Fruit fly (Drosophila melanogaster) whole organism, embryonic: ENCODE measurements around the gene CG15332.
A peak's percentile ranks its signal among the peaks of the same experiment; 100 is the strongest.

Experiments used
- B-H2 ChIP-seq: fragments of 200-800 bp; sonication (Bioruptor generic); optimal IDR thresholded peaks from 2 replicates; lab custom pipeline; 2018; ENCODE audit warnings: missing biosample characterization, mild to moderate bottlenecking, missing genetic modification characterization
- CG10209 ChIP-seq: fragments of 200-800 bp; sonication (Bioruptor generic); optimal IDR thresholded peaks from 3 replicates; lab custom pipeline; 2017; ENCODE audit warnings: missing biosample characterization, mild to moderate bottlenecking, missing genetic modification characterization, missing genetic modification reagents
- CG12104 ChIP-seq: fragments of 200-800 bp; sonication (Bioruptor generic); optimal IDR thresholded peaks from 3 replicates; lab custom pipeline; 2016; ENCODE audit warnings: missing biosample characterization, missing genetic modification characterization
- CG12236 ChIP-seq: fragments of 200-800 bp; sonication (Bioruptor generic); optimal IDR thresholded peaks from 2 replicates; lab custom pipeline; 2016; ENCODE audit warnings: missing biosample characterization, missing genetic modification characterization
- CG14710 ChIP-seq: fragments of 200-800 bp; sonication (Bioruptor generic); optimal IDR thresholded peaks from 3 replicates; lab custom pipeline; 2019; ENCODE audit warnings: missing biosample characterization, mild to moderate bottlenecking, missing genetic modification characterization, moderate library complexity
- CG14965 ChIP-seq: fragments of 200-800 bp; sonication (Bioruptor generic); optimal IDR thresholded peaks from 2 replicates; lab custom pipeline; 2016; ENCODE audit warnings: missing biosample characterization, missing genetic modification characterization, borderline replicate concordance
- CG1529 ChIP-seq: fragments of 200-800 bp; sonication (Bioruptor generic); optimal IDR thresholded peaks from 3 replicates; lab custom pipeline; 2018; ENCODE audit warnings: missing biosample characterization, missing genetic modification characterization
- CG1647 ChIP-seq: fragments of 200-800 bp; sonication (Bioruptor generic); optimal IDR thresholded peaks from 3 replicates; lab custom pipeline; 2016; ENCODE audit warnings: missing biosample characterization, missing genetic modification characterization
- CG16863 ChIP-seq: fragments of 200-800 bp; sonication (Bioruptor generic); optimal IDR thresholded peaks from 3 replicates; lab custom pipeline; 2016; ENCODE audit warnings: missing biosample characterization, missing genetic modification characterization
- CG17186 ChIP-seq: fragments of 200-800 bp; sonication (Bioruptor generic); optimal IDR thresholded peaks from 3 replicates; lab custom pipeline; 2017; ENCODE audit warnings: missing biosample characterization, missing genetic modification reagents, missing genetic modification characterization
- CG17802 ChIP-seq: fragments of 200-800 bp; sonication (Bioruptor generic); optimal IDR thresholded peaks from 2 replicates; lab custom pipeline; 2018; ENCODE audit warnings: missing biosample characterization, mild to moderate bottlenecking, missing genetic modification characterization, moderate library complexity
- CG30431 ChIP-seq: fragments of 200-800 bp; sonication (Bioruptor generic); optimal IDR thresholded peaks from 2 replicates; lab custom pipeline; 2017; ENCODE audit warnings: missing biosample characterization, missing genetic modification characterization
- CG3407 ChIP-seq: fragments of 200-800 bp; sonication (Bioruptor generic); optimal IDR thresholded peaks from 2 replicates; lab custom pipeline; 2018; ENCODE audit warnings: missing biosample characterization, mild to moderate bottlenecking, missing genetic modification characterization
- CG3838 ChIP-seq: fragments of 200-800 bp; sonication (Bioruptor generic); optimal IDR thresholded peaks from 3 replicates; lab custom pipeline; 2016; ENCODE audit warnings: missing biosample characterization, missing genetic modification characterization
- CG42726 ChIP-seq: fragments of 200-800 bp; sonication (Bioruptor generic); IDR thresholded peaks from 2 replicates; pipeline ENCODE4 v1.3.6; 2022; ENCODE audit warnings: missing biosample characterization, missing genetic modification characterization; ENCODE audit not compliant: partially characterized antibody
- CG6689 ChIP-seq: fragments of 200-800 bp; sonication (Bioruptor generic); IDR thresholded peaks from 2 replicates; pipeline ENCODE4 v1.3.6; 2022; ENCODE audit warnings: missing biosample characterization, missing genetic modification characterization
- CG7556 ChIP-seq: fragments of 200-800 bp; sonication (Bioruptor generic); optimal IDR thresholded peaks from 2 replicates; lab custom pipeline; 2017; ENCODE audit warnings: missing biosample characterization, mild to moderate bottlenecking, missing genetic modification characterization
- CG9932 ChIP-seq: fragments of 200-800 bp; sonication (Bioruptor generic); IDR thresholded peaks from 2 replicates; pipeline ENCODE4 v1.3.6; 2022; ENCODE audit warnings: missing biosample characterization, missing genetic modification characterization
- D19B ChIP-seq: fragments of 200-800 bp; sonication (Bioruptor generic); optimal IDR thresholded peaks from 2 replicates; lab custom pipeline; 2017; ENCODE audit warnings: missing biosample characterization, mild to moderate bottlenecking, missing genetic modification characterization
- Doc2 ChIP-seq: fragments of 200-800 bp; sonication (Bioruptor generic); IDR thresholded peaks from 2 replicates; pipeline ENCODE4 v1.3.6; 2022; ENCODE audit warnings: missing biosample characterization, missing genetic modification characterization
- E2f1 ChIP-seq: fragments of 200-800 bp; sonication (Bioruptor generic); IDR thresholded peaks from 2 replicates; pipeline ENCODE4 v1.3.6; 2022; ENCODE audit warnings: missing biosample characterization, missing genetic modification characterization
- E2f2 ChIP-seq: fragments of 200-800 bp; sonication (Bioruptor generic); IDR thresholded peaks from 2 replicates; pipeline ENCODE4 v1.3.6; 2022; ENCODE audit warnings: missing biosample characterization, missing genetic modification characterization
- HmgD ChIP-seq: fragments of 200-800 bp; sonication (Bioruptor generic); optimal IDR thresholded peaks from 3 replicates; lab custom pipeline; 2016; ENCODE audit warnings: missing biosample characterization, missing genetic modification characterization
- HmgZ ChIP-seq: fragments of 200-800 bp; sonication (Bioruptor generic); optimal IDR thresholded peaks from 2 replicates; lab custom pipeline; 2018; ENCODE audit warnings: missing biosample characterization, mild to moderate bottlenecking, missing genetic modification characterization
- Kr ChIP-seq: fragments of 200-800 bp; sonication (Bioruptor generic); optimal IDR thresholded peaks from 2 replicates; lab custom pipeline; 2017; ENCODE audit warnings: missing biosample characterization, mild to moderate bottlenecking, missing genetic modification characterization
- Mes4 ChIP-seq: fragments of 200-800 bp; sonication (Bioruptor generic); optimal IDR thresholded peaks from 2 replicates; lab custom pipeline; 2016; ENCODE audit warnings: missing biosample characterization, missing genetic modification characterization
- NFAT ChIP-seq: fragments of 200-800 bp; sonication (Bioruptor generic); IDR thresholded peaks from 2 replicates; pipeline ENCODE4 v1.3.6; 2022; ENCODE audit warnings: missing biosample characterization, missing genetic modification characterization
- Neu2 ChIP-seq: fragments of 200-800 bp; sonication (Bioruptor generic); optimal IDR thresholded peaks from 3 replicates; lab custom pipeline; 2016; ENCODE audit warnings: missing biosample characterization, missing genetic modification characterization, borderline replicate concordance
- ash1 ChIP-seq: fragments of 200-800 bp; sonication (Bioruptor generic); optimal IDR thresholded peaks from 2 replicates; lab custom pipeline; 2018; ENCODE audit warnings: missing biosample characterization, mild to moderate bottlenecking, missing genetic modification characterization
- chinmo ChIP-seq: fragments of 200-800 bp; sonication (Bioruptor generic); IDR thresholded peaks from 4 replicates; pipeline ENCODE4 v1.3.6; 2022; ENCODE audit warnings: missing biosample characterization, missing genetic modification characterization; ENCODE audit not compliant: partially characterized antibody
- cwo ChIP-seq: fragments of 200-800 bp; sonication (Bioruptor generic); optimal IDR thresholded peaks from 3 replicates; lab custom pipeline; 2017; ENCODE audit warnings: missing biosample characterization, missing genetic modification characterization, mild to moderate bottlenecking, moderate library complexity, missing genetic modification reagents
- dmrt99B ChIP-seq: fragments of 200-800 bp; sonication (Bioruptor generic); optimal IDR thresholded peaks from 2 replicates; lab custom pipeline; 2018; ENCODE audit warnings: missing biosample characterization, mild to moderate bottlenecking, missing genetic modification characterization, moderate library complexity
- dpn ChIP-seq, 2 experiments: fragments of 200-800 bp; sonication (Bioruptor generic); optimal IDR thresholded peaks; 3 replicates each; lab custom pipeline; 2016; ENCODE audit warnings: missing biosample characterization in 2 of 2, missing genetic modification characterization in 2 of 2
- dysf ChIP-seq: fragments of 200-800 bp; sonication (Bioruptor generic); IDR thresholded peaks from 3 replicates; pipeline ENCODE4 v1.3.6; 2022; ENCODE audit warnings: missing biosample characterization, missing genetic modification characterization
- esg ChIP-seq: fragments of 200-800 bp; sonication (Bioruptor generic); conservative IDR thresholded peaks from 2 replicates; pipeline ENCODE4 v1.3.6; 2022; ENCODE audit warnings: missing biosample characterization, missing genetic modification characterization
- fd64A ChIP-seq: fragments of 200-800 bp; sonication (Bioruptor generic); optimal IDR thresholded peaks from 3 replicates; lab custom pipeline; 2018; ENCODE audit warnings: missing biosample characterization, mild to moderate bottlenecking, missing genetic modification characterization
- gfzf ChIP-seq: fragments of 200-800 bp; sonication (Bioruptor generic); optimal IDR thresholded peaks from 2 replicates; lab custom pipeline; 2016; ENCODE audit warnings: missing biosample characterization, mild to moderate bottlenecking, missing genetic modification characterization, moderate library complexity
- lola ChIP-seq, 3 experiments: fragments of >200 bp in 2 of 3; fragments of 200-800 bp in 1 of 3; sonication (Bioruptor generic) in 1 of 3; optimal IDR thresholded peaks; 2 replicates each; lab custom pipeline; 2017 to 2019; ENCODE audit warnings: missing biosample characterization in 3 of 3, missing genetic modification characterization in 3 of 3, mild to moderate bottlenecking in 1 of 3, moderate library complexity in 1 of 3
- p53 ChIP-seq: fragments of 200-800 bp; sonication (Bioruptor generic); optimal IDR thresholded peaks from 2 replicates; lab custom pipeline; 2016; ENCODE audit warnings: missing biosample characterization, missing genetic modification characterization
- pfk ChIP-seq: fragments of 200-800 bp; sonication (Bioruptor generic); optimal IDR thresholded peaks from 2 replicates; lab custom pipeline; 2018; ENCODE audit warnings: missing biosample characterization, mild to moderate bottlenecking, missing genetic modification characterization, moderate library complexity
- pita ChIP-seq: fragments of 200-800 bp; sonication (Bioruptor generic); optimal IDR thresholded peaks from 2 replicates; lab custom pipeline; 2017; ENCODE audit warnings: missing biosample characterization, mild to moderate bottlenecking, missing genetic modification characterization
- pnt ChIP-seq: fragments of 200-800 bp; sonication (Bioruptor generic); optimal IDR thresholded peaks from 3 replicates; lab custom pipeline; 2016; ENCODE audit warnings: missing biosample characterization, missing genetic modification characterization
- run ChIP-seq: fragments of 200-800 bp; sonication (Bioruptor generic); optimal IDR thresholded peaks from 3 replicates; lab custom pipeline; 2018; ENCODE audit warnings: missing biosample characterization, mild to moderate bottlenecking, missing genetic modification characterization
- sens-2 ChIP-seq: fragments of 200-800 bp; sonication (Bioruptor generic); IDR thresholded peaks from 2 replicates; pipeline ENCODE4 v1.3.6; 2022; ENCODE audit warnings: missing biosample characterization, missing genetic modification characterization
- sob ChIP-seq: fragments of 200-800 bp; sonication (Bioruptor generic); IDR thresholded peaks from 2 replicates; pipeline ENCODE4 v1.3.6; 2022; ENCODE audit warnings: missing biosample characterization, missing genetic modification characterization
- toy ChIP-seq: fragments of 200-800 bp; sonication (Bioruptor generic); IDR thresholded peaks from 2 replicates; pipeline ENCODE4 v1.3.6; 2022; ENCODE audit warnings: missing biosample characterization, missing genetic modification characterization
- tx ChIP-seq: fragments of 200-800 bp; sonication (Bioruptor generic); optimal IDR thresholded peaks from 2 replicates; lab custom pipeline; 2016; ENCODE audit warnings: missing biosample characterization, missing genetic modification characterization
- unpg ChIP-seq: fragments of 200-800 bp; sonication (Bioruptor generic); optimal IDR thresholded peaks from 3 replicates; lab custom pipeline; 2018; ENCODE audit warnings: missing biosample characterization, mild to moderate bottlenecking, missing genetic modification characterization, moderate library complexity
- zen ChIP-seq: fragments of 200-800 bp; sonication (Bioruptor generic); optimal IDR thresholded peaks from 3 replicates; lab custom pipeline; 2018; ENCODE audit warnings: missing biosample characterization, mild to moderate bottlenecking, missing genetic modification characterization, moderate library complexity

Gene CG15332

DNA sequence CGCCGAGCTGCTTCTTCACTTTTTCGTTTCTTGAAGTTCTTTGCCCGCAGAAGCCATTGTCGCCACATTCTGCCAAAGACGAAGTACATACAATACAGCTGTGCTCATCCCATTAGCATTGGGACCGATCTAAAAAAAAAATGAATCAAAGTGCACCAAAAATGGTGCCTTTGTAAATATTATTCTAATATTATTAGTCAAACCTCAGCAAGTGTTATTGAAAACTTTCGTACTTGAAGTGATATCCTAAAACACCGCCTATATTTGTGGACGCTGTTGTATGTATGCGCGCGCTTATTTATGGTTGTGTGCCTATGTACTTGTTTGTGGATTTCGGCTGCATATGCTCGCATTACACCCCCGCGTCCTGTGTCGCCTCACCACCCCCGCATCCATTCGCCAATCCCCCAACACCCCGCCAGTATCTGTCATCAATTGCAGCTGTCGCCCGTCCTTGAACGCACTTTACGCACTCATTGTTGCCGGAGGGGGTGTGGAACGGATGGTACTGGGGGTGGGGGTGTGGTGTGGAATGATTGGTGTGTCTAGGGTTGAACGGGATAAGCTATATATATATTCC lies 16.7 kb upstream of the CG15332 start (continued):
- peak; percentile 92 for TF ChIP-seq dmrt99B
- TF ChIP-seq Neu2 (GFP tag; lab: Kevin White, UChicago) = no peak
- 0 out of 4 replicates have a peak, but pooled peaks have one; percentile 51 for TF ChIP-seq chinmo (GFP tag; lab: Robert Waterston, UW)
- TF ChIP-seq pita (GFP tag; lab: Kevin White, UChicago) = no peak
- peak; percentile 56 for TF ChIP-seq CG1647 (GFP tag; lab: Kevin White, UChicago)
- TF ChIP-seq toy (GFP tag; lab: Robert Waterston, UW) = 0 out of 2 replicates have a peak, but pooled peaks have one; percentile 52
- peak; percentile 67 for TF ChIP-seq CG9932 (GFP tag; lab: Robert Waterston, UW)
- TF ChIP-seq CG16863 = peak; percentile 74
- no peak for TF ChIP-seq Kr
- TF ChIP-seq HmgZ (tag; lab: Kevin White, UChicago) = peak; percentile 75
- peak; percentile 71 for TF ChIP-seq CG17802
- peak; percentile 86 for TF ChIP-seq E2f1 (GFP tag; lab: Robert Waterston, UW)
- peak; percentile 64 for TF ChIP-seq pnt (GFP tag; lab: Kevin White, UChicago)
- peak; percentile 81 for TF ChIP-seq zen (tag; lab: Kevin White, UChicago)
- TF ChIP-seq CG14965 = no peak
- peak; percentile 93 for TF ChIP-seq unpg (GFP tag; lab: Kevin White, UChicago)
- TF ChIP-seq sens-2 (GFP tag; lab: Robert Waterston, UW) = peak; percentile 79
- peak; percentile 77 for TF ChIP-seq run
- no peak for TF ChIP-seq gfzf (GFP tag; lab: Kevin White, UChicago)
- TF ChIP-seq ash1 (GFP tag; lab: Kevin White, UChicago) = no peak
- peak; percentile 78 for TF ChIP-seq cwo
- peak; percentile 79 for TF ChIP-seq CG1529
- peak; percentile 85 for TF ChIP-seq CG10209
- TF ChIP-seq fd64A (GFP tag; lab: Kevin White, UChicago) = peak; percentile 83
- TF ChIP-seq esg = peak; percentile 84
- TF ChIP-seq B-H2 (GFP tag; lab: Kevin White, UChicago) = no peak
- TF ChIP-seq CG3838 (GFP tag; lab: Kevin White, UChicago) = peak; percentile 32
- TF ChIP-seq pfk = no peak
- TF ChIP-seq D19B (GFP tag; lab: Kevin White, UChicago) = peak; percentile 43
- TF ChIP-seq CG3407 (GFP tag; lab: Kevin White, UChicago) = peak; percentile 86
- TF ChIP-seq CG17186 (GFP tag; lab: Kevin White, UChicago) = peak; percentile 71
- TF ChIP-seq Doc2 = 0 out of 2 replicates have a peak, but pooled peaks have one; percentile 43
- TF ChIP-seq CG42726 (GFP tag; lab: Robert Waterston, UW) = no peak
- peak; percentile 64 for TF ChIP-seq E2f2 (GFP tag; lab: Robert Waterston, UW)
- TF ChIP-seq tx (GFP tag; lab: Kevin White, UChicago) = peak; percentile 5
- no peak for TF ChIP-seq p53 (GFP tag; lab: Kevin White, UChicago)
- peak; percentile 85 for TF ChIP-seq CG30431
- TF ChIP-seq CG14710 (tag; lab: Kevin White, UChicago) = peak; percentile 85
- TF ChIP-seq sob = peak; percentile 88
- peak; percentile 90 for TF ChIP-seq CG7556 (GFP tag; lab: Kevin White, UChicago)
- TF ChIP-seq CG12236 (GFP tag; lab: Kevin White, UChicago) = peak; percentile 61
- TF ChIP-seq Mes4 (GFP tag; lab: Kevin White, UChicago) = peak; percentile 55
- TF ChIP-seq CG6689 (GFP tag; lab: Robert Waterston, UW) = peak; percentile 89
- TF ChIP-seq dpn (GFP tag; optimal IDR thresholded peaks at IDR 0.05; lab: Kevin White, UChicago) = peak; percentile 69 to 87
- peak; percentile 89 for TF ChIP-seq dysf
- TF ChIP-seq CG12104 (GFP tag; lab: Kevin White, UChicago) = peak; percentile 81
- 0 out of 2 replicates have a peak, but pooled peaks have one; percentile 11 for TF ChIP-seq NFAT (GFP tag; lab: Robert Waterston, UW)
- TF ChIP-seq HmgD (GFP tag; lab: Kevin White, UChicago) = peak; percentile 14
- peak in 1 of 3 experiments; percentile 85 for TF ChIP-seq lola (GFP tag; optimal IDR thresholded peaks at IDR 0.05; lab: Kevin White, UChicago)
